Fruit fly (Drosophila melanogaster): Measurements from ENCODE around the gene Sf3b5.
A peak's percentile ranks its signal among the peaks of the same experiment; 100 is the strongest.

Gene Sf3b5

dm6 chr3R:9053021-9053420 lies 37.9 kb upstream of the Sf3b5 start (continued):
- TF ChIP-seq OdsH (GFP tag; optimal IDR thresholded peaks at IDR 0.05), result peak; percentile 36
- TF ChIP-seq CG32006 (GFP tag; optimal IDR thresholded peaks at IDR 0.05), result peak; percentile 57
- TF ChIP-seq Ets21C (GFP tag; optimal IDR thresholded peaks at IDR 0.05), result peak; percentile 10
- TF ChIP-seq CG31627 (GFP tag; optimal IDR thresholded peaks at IDR 0.05), result peak; percentile 50
- peak; percentile 93 for TF ChIP-seq CG6854 (GFP tag; optimal IDR thresholded peaks at IDR 0.05)
- TF ChIP-seq CG8319 (GFP tag; optimal IDR thresholded peaks at IDR 0.05), result no peak
- TF ChIP-seq CG9139 (GFP tag; optimal IDR thresholded peaks at IDR 0.05), result peak; percentile 75
- peak; percentile 46 for TF ChIP-seq CG7368 (GFP tag; optimal IDR thresholded peaks at IDR 0.05)
- TF ChIP-seq Met (GFP tag; optimal IDR thresholded peaks at IDR 0.05), result peak; percentile 55
- TF ChIP-seq CG10631 (GFP tag; optimal IDR thresholded peaks at IDR 0.05), result no peak
- no peak for TF ChIP-seq CG11294 (GFP tag; IDR thresholded peaks at IDR 0.05)
- TF ChIP-seq Hr4 (GFP tag; optimal IDR thresholded peaks at IDR 0.05), result peak; percentile 60
- TF ChIP-seq CG1621 (tag; optimal IDR thresholded peaks at IDR 0.05), result peak; percentile 96
- TF ChIP-seq vri (GFP tag; optimal IDR thresholded peaks at IDR 0.05), result peak; percentile 79
- TF ChIP-seq dac (GFP tag; optimal IDR thresholded peaks at IDR 0.05), result peak; percentile 27
- no peak for TF ChIP-seq CG11762 (GFP tag; optimal IDR thresholded peaks at IDR 0.05; ENCODE audit: insufficient read depth)
- TF ChIP-seq Eip78C (GFP tag), result peak; percentile 89
- no peak for TF ChIP-seq eg (GFP tag; IDR thresholded peaks at IDR 0.05)
- peak; percentile 26 for TF ChIP-seq CG10669 (GFP tag; optimal IDR thresholded peaks at IDR 0.05)

dm6 chr3R:9051937-9052680 lies 37.0 kb upstream of the Sf3b5 start, which contains the start of gene Kdm2:
Gene Kdm2 (plus strand): TSS chr3R:9052495.
- TF ChIP-seq Sox102F (GFP tag; optimal IDR thresholded peaks at IDR 0.05), result peak; percentile 34
- peak; percentile 16 for TF ChIP-seq dsx (GFP tag; optimal IDR thresholded peaks at IDR 0.05; ENCODE audit: poor library complexity, severe bottlenecking)
- peak; percentile 47 for TF ChIP-seq Eip93F (GFP tag; optimal IDR thresholded peaks at IDR 0.05)
- peak; percentile 20 for TF ChIP-seq pdm3 (GFP tag; optimal IDR thresholded peaks at IDR 0.05)
- TF ChIP-seq esn (GFP tag; optimal IDR thresholded peaks at IDR 0.05), result peak; percentile 20
- TF ChIP-seq CG9139 (GFP tag; optimal IDR thresholded peaks at IDR 0.05), result no peak
- peak; percentile 12 for TF ChIP-seq topi (GFP tag; optimal IDR thresholded peaks at IDR 0.05)
- TF ChIP-seq fd85E (GFP tag; optimal IDR thresholded peaks at IDR 0.05), result no peak
- no peak for TF ChIP-seq CG6854 (GFP tag; optimal IDR thresholded peaks at IDR 0.05)
- no peak for TF ChIP-seq CG32006 (GFP tag; optimal IDR thresholded peaks at IDR 0.05)
- no peak for TF ChIP-seq Smox (GFP tag; optimal IDR thresholded peaks at IDR 0.05)
- TF ChIP-seq lz (GFP tag; optimal IDR thresholded peaks at IDR 0.05), result peak; percentile 16
- peak; percentile 12 for TF ChIP-seq Eip75B (GFP tag; optimal IDR thresholded peaks at IDR 0.05)
- TF ChIP-seq CG1621 (tag; optimal IDR thresholded peaks at IDR 0.05), result peak; percentile 79
- no peak for TF ChIP-seq CG6808 (GFP tag; optimal IDR thresholded peaks at IDR 0.05)
- peak; percentile 19 for TF ChIP-seq cyc (GFP tag; optimal IDR thresholded peaks at IDR 0.05)
- no peak for TF ChIP-seq Lpt (GFP tag; optimal IDR thresholded peaks at IDR 0.05)
- no peak for TF ChIP-seq net (GFP tag; optimal IDR thresholded peaks at IDR 0.05)
- TF ChIP-seq OdsH (GFP tag; optimal IDR thresholded peaks at IDR 0.05), result no peak
- TF ChIP-seq eg (GFP tag; IDR thresholded peaks at IDR 0.05), result no peak
- peak; percentile 71 for TF ChIP-seq Eip78C (GFP tag)
- TF ChIP-seq ss (GFP tag; optimal IDR thresholded peaks at IDR 0.05), result no peak
- TF ChIP-seq Ets21C (GFP tag; optimal IDR thresholded peaks at IDR 0.05), result no peak

- peak; percentile 30 for TF ChIP-seq Blimp-1 (GFP tag; optimal IDR thresholded peaks at IDR 0.05)
- no peak for TF ChIP-seq eg (GFP tag; IDR thresholded peaks at IDR 0.05)
Observed at dm6 chr3R:9050519-9051119, 35.5 kb upstream of the Sf3b5 start, which contains the start of gene Nmdmc. Gene Nmdmc (minus strand): TSS chr3R:9050555.
